Fruit fly (Drosophila melanogaster): ENCODE data around the gene spen.

spen gene

DNA sequence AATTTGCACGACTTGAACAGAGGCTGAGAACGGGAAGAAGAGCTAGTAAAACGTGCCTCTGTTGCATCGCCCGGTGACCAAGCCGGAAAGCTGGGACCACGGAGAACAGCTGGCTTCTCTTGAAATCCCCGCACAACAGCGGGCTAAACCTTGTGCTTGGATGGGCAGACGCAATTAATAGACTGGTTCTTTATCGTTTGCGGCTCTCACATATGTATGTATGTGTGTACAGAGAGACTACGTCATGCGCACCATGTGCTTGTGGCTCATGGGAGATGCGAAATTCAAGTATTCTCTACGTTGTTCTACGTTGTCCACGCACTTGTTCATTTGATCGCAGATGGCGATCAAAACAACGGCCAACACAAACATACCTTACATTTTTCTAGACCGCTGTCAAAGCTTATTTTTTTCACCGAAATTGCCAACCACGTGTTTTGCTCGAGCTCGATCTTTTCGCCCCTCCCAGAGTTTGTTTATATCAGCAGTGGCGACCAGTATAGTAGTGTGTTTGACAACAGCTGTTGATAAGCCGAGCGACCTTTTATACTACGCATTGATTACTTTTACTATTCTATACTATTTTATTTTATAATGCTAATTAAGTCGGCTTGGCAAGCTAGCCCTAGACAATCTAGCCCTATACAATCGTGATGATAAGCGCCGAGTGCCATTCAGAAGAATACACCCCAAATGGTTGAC lies 49.6 kb upstream of the spen start (continued):
- TF ChIP-seq corto (GFP tag; optimal IDR thresholded peaks at IDR 0.05) (no peak), HHEX (GFP tag; optimal IDR thresholded peaks at IDR 0.05) (no peak), pros (GFP tag; optimal IDR thresholded peaks at IDR 0.05) (peak; percentile 21), caup (GFP tag; optimal IDR thresholded peaks at IDR 0.05; ENCODE audit: severe bottlenecking) (no peak), cato (GFP tag; optimal IDR thresholded peaks at IDR 0.05; ENCODE audit: borderline replicate concordance) (no peak), CG15011 (GFP tag; optimal IDR thresholded peaks at IDR 0.05) (no peak), mam (GFP tag; optimal IDR thresholded peaks at IDR 0.05) (no peak), Drgx (GFP tag; IDR thresholded peaks at IDR 0.05) (0 out of 2 replicates have a peak, but pooled peaks have one; percentile 10), CG7745 (tag; optimal IDR thresholded peaks at IDR 0.05) (no peak), Sin3A (optimal IDR thresholded peaks at IDR 0.05) (no peak), tio (GFP tag; optimal IDR thresholded peaks at IDR 0.05) (no peak), ci (GFP tag; IDR thresholded peaks at IDR 0.05) (no peak), sd (tag; optimal IDR thresholded peaks at IDR 0.05) (peak; percentile 87), CG7963 (GFP tag; IDR thresholded peaks at IDR 0.05; ENCODE audit: partially characterized antibody) (no peak), sens (GFP tag) (peak; percentile 3), CG2875 (GFP tag; optimal IDR thresholded peaks at IDR 0.05) (no peak), gce (GFP tag; IDR thresholded peaks at IDR 0.05) (no peak), CG10431 (GFP tag; optimal IDR thresholded peaks at IDR 0.05) (no peak), CG13894 (tag; optimal IDR thresholded peaks at IDR 0.05) (peak; percentile 51), CG2678 (tag; optimal IDR thresholded peaks at IDR 0.05) (no peak), mirr (GFP tag; optimal IDR thresholded peaks at IDR 0.05) (peak; percentile 63), sens-2 (GFP tag; IDR thresholded peaks at IDR 0.05) (no peak), fd96Cb (tag; optimal IDR thresholded peaks at IDR 0.05) (no peak), Hand (GFP tag; optimal IDR thresholded peaks at IDR 0.05) (no peak), usp (GFP tag; optimal IDR thresholded peaks at IDR 0.05) (no peak), chinmo (GFP tag; IDR thresholded peaks at IDR 0.05; ENCODE audit: partially characterized antibody) (peak; percentile 86; the same call in 3 of the 4 replicates), Doc3 (GFP tag; IDR thresholded peaks at IDR 0.05; ENCODE audit: partially characterized antibody) (no peak), gro (GFP tag; optimal IDR thresholded peaks at IDR 0.05) (no peak), CG12942 (GFP tag; optimal IDR thresholded peaks at IDR 0.05) (no peak), ftz-f1 (GFP tag; optimal IDR thresholded peaks at IDR 0.05) (peak; percentile 1), CG11723 (GFP tag; optimal IDR thresholded peaks at IDR 0.05) (no peak), sug (tag; optimal IDR thresholded peaks at IDR 0.05) (peak; percentile 88), CG13624 (GFP tag; optimal IDR thresholded peaks at IDR 0.05) (peak; percentile 34), pan (optimal IDR thresholded peaks at IDR 0.05) (no peak), pan (GFP tag; optimal IDR thresholded peaks at IDR 0.05 in 1 of 2, IDR thresholded peaks at IDR 0.05 in 1 of 2) (no peak), Optix (GFP tag; IDR thresholded peaks at IDR 0.05) (no peak), CG9437 (GFP tag; optimal IDR thresholded peaks at IDR 0.05) (peak; percentile 41), Scr (GFP tag; IDR thresholded peaks at IDR 0.05; ENCODE audit: partially characterized antibody) (no peak), CG43689 (GFP tag; IDR thresholded peaks at IDR 0.05) (no peak), Neu2 (GFP tag; optimal IDR thresholded peaks at IDR 0.05; ENCODE audit: borderline replicate concordance) (no peak), ham (GFP tag; IDR thresholded peaks at IDR 0.05) (no peak), toy (GFP tag; IDR thresholded peaks at IDR 0.05) (no peak), fru (optimal IDR thresholded peaks at IDR 0.05) (no peak), Med (GFP tag) (no peak), Atf-2 (GFP tag; optimal IDR thresholded peaks at IDR 0.05) (no peak), ewg (GFP tag; optimal IDR thresholded peaks at IDR 0.05) (peak; percentile 57), CG12219 (GFP tag; optimal IDR thresholded peaks at IDR 0.05) (no peak), BEAF-32 (GFP tag; optimal IDR thresholded peaks at IDR 0.05) (no peak), CG5953 (GFP tag; IDR thresholded peaks at IDR 0.05) (no peak), Atf3 (GFP tag; optimal IDR thresholded peaks at IDR 0.05) (no peak)
